Fruit fly (Drosophila melanogaster) whole organism, wandering third instar larva: ENCODE data around the gene Gr64b.
A peak's percentile ranks its signal among the peaks of the same experiment; 100 is the strongest.

Experiments used
- CG9705 ChIP-seq: fragments of 200-800 bp; sonication (Bioruptor generic); optimal IDR thresholded peaks from 2 replicates; lab custom pipeline; 2018; ENCODE audit warnings: missing biosample characterization, mild to moderate bottlenecking, missing genetic modification characterization
- Dfd ChIP-seq: fragments of >200 bp; optimal IDR thresholded peaks from 2 replicates; lab custom pipeline; 2017; ENCODE audit warnings: missing biosample characterization, missing genetic modification characterization
- Hnf4 ChIP-seq: fragments of 200-800 bp; sonication (Bioruptor generic); optimal IDR thresholded peaks from 2 replicates; lab custom pipeline; 2016; ENCODE audit warnings: missing biosample characterization, mild to moderate bottlenecking, missing genetic modification characterization
- Myc ChIP-seq: fragments of >200 bp; optimal IDR thresholded peaks from 2 replicates; lab custom pipeline; 2017
- Sp1 ChIP-seq: fragments of 200-800 bp; sonication (Bioruptor generic); optimal IDR thresholded peaks from 3 replicates; lab custom pipeline; 2019; ENCODE audit warnings: missing biosample characterization, mild to moderate bottlenecking, missing genetic modification characterization, moderate library complexity
- dmrt93B ChIP-seq: fragments of 200-800 bp; sonication (Bioruptor generic); optimal IDR thresholded peaks from 2 replicates; lab custom pipeline; 2018; ENCODE audit warnings: missing biosample characterization, mild to moderate bottlenecking, missing genetic modification characterization
- h ChIP-seq: fragments of 200-800 bp; sonication (Bioruptor generic); optimal IDR thresholded peaks from 3 replicates; lab custom pipeline; 2016; ENCODE audit warnings: missing biosample characterization, mild to moderate bottlenecking, missing genetic modification characterization
- psq ChIP-seq: fragments of 200-800 bp; sonication (Bioruptor generic); optimal IDR thresholded peaks from 3 replicates; lab custom pipeline; 2017; ENCODE audit warnings: missing biosample characterization, mild to moderate bottlenecking, missing genetic modification characterization, moderate library complexity
- usp ChIP-seq: fragments of >200 bp; optimal IDR thresholded peaks from 2 replicates; lab custom pipeline; 2017; ENCODE audit warnings: missing biosample characterization, missing genetic modification characterization
- woc ChIP-seq: sonication (Bioruptor generic); optimal IDR thresholded peaks from 2 replicates; lab custom pipeline; 2016; ENCODE audit warnings: missing biosample characterization, mild to moderate bottlenecking, missing genetic modification characterization

DNA sequence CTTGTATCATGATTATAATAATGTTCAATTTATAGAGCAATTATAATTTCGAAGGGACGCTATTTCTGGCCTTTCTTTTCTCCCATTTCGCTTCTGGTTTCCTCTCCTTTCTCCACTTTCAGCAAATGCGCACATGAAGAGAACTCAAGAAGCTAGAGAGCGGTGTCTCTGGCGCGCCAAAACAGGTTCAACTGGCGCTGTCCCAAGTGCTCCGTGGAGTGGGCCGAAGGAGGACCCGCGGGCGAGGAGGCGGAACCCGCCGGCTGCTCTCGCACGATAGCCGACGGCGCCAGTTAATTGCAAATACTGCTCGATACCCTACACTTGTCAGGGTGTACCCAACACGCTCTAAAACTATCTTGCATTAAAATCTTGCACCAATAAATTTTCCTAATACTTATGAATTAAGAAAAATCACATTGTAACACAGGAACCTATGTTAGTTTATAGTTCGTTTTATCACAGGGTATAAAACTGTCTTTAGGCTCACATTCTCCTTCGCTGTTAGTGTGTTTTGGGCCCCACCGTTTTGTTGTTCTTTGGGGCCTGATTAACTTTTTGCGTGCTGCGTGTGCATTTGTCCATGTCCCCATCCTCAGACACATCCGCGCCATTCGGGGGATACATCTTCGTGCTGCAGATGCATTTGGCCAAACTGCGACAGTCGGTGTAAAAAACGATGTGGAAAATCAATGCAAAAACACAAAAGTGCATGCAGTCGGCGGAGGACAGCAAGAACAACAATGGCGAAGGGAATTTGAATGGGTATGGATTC lies 42.0 kb downstream of the Gr64b start:
- TF ChIP-seq psq (peak; percentile 97), dmrt93B (peak; percentile 96), woc (peak; percentile 99), h (GFP tag; lab: Kevin White, UChicago) (peak; percentile 95), Myc (lab: Kevin White, UChicago) (no peak), Sp1 (GFP tag; lab: Kevin White, UChicago) (peak; percentile 93), Hnf4 (GFP tag; lab: Kevin White, UChicago) (peak; percentile 99), CG9705 (GFP tag; lab: Kevin White, UChicago) (peak; percentile 88), Dfd (GFP tag; lab: Kevin White, UChicago) (no peak), usp (GFP tag; lab: Kevin White, UChicago) (no peak)
